Fruit fly (Drosophila melanogaster) whole organism, embryonic: ENCODE results near the gene CG13896.

Source experiments
- Asciz ChIP-seq: fragments of 200-800 bp; sonication (Bioruptor generic); optimal IDR thresholded peaks from 2 replicates; lab custom pipeline; 2017; ENCODE audit warnings: missing biosample characterization, mild to moderate bottlenecking, missing genetic modification characterization, missing genetic modification reagents
- B-H2 ChIP-seq: fragments of 200-800 bp; sonication (Bioruptor generic); optimal IDR thresholded peaks from 2 replicates; lab custom pipeline; 2018; ENCODE audit warnings: missing biosample characterization, mild to moderate bottlenecking, missing genetic modification characterization
- CG10147 ChIP-seq: fragments of 200-800 bp; sonication (Bioruptor generic); optimal IDR thresholded peaks from 2 replicates; lab custom pipeline; 2019; ENCODE audit warnings: missing biosample characterization, mild to moderate bottlenecking, missing genetic modification characterization, moderate library complexity
- CG1024 ChIP-seq: fragments of 200-800 bp; sonication (Bioruptor generic); IDR thresholded peaks from 2 replicates; pipeline ENCODE4 v1.3.6; 2022; ENCODE audit warnings: missing biosample characterization, missing genetic modification characterization
- CG11093 ChIP-seq: fragments of 200-800 bp; sonication (Bioruptor generic); IDR thresholded peaks from 3 replicates; pipeline ENCODE4 v1.3.6; 2022; ENCODE audit warnings: missing biosample characterization, missing genetic modification characterization
- CG12236 ChIP-seq: fragments of 200-800 bp; sonication (Bioruptor generic); optimal IDR thresholded peaks from 2 replicates; lab custom pipeline; 2016; ENCODE audit warnings: missing biosample characterization, missing genetic modification characterization
- CG13424 ChIP-seq: fragments of 200-800 bp; sonication (Bioruptor generic); optimal IDR thresholded peaks from 2 replicates; lab custom pipeline; 2019; ENCODE audit warnings: missing biosample characterization, mild to moderate bottlenecking, missing genetic modification characterization, moderate library complexity
- CG15696 ChIP-seq: fragments of 200-800 bp; sonication (Bioruptor generic); optimal IDR thresholded peaks from 2 replicates; lab custom pipeline; 2019; ENCODE audit warnings: missing biosample characterization, mild to moderate bottlenecking, missing genetic modification characterization, moderate library complexity
- CG18262 ChIP-seq: fragments of 200-800 bp; optimal IDR thresholded peaks from 3 replicates; lab custom pipeline; 2019; ENCODE audit warnings: missing biosample characterization, mild to moderate bottlenecking, missing genetic modification characterization, moderate library complexity
- CG18476 ChIP-seq: fragments of 200-800 bp; sonication (Bioruptor generic); optimal IDR thresholded peaks from 2 replicates; lab custom pipeline; 2016; ENCODE audit warnings: missing biosample characterization, mild to moderate bottlenecking, missing genetic modification characterization
- CG2199 ChIP-seq: fragments of 200-800 bp; sonication (Bioruptor generic); IDR thresholded peaks from 3 replicates; pipeline ENCODE4 v1.3.6; 2022; ENCODE audit warnings: missing biosample characterization, missing genetic modification characterization
- CG4820 ChIP-seq: fragments of 200-800 bp; sonication (Bioruptor generic); optimal IDR thresholded peaks from 3 replicates; lab custom pipeline; 2016; ENCODE audit warnings: missing biosample characterization, missing genetic modification characterization
- CG6272 ChIP-seq: fragments of 200-800 bp; sonication (Bioruptor generic); IDR thresholded peaks from 2 replicates; pipeline ENCODE4 v1.3.6; 2022; ENCODE audit warnings: missing biosample characterization, missing genetic modification characterization
- CG6791 ChIP-seq: fragments of 200-800 bp; sonication (Bioruptor generic); IDR thresholded peaks from 3 replicates; pipeline ENCODE4 v1.3.6; 2022; ENCODE audit warnings: missing biosample characterization, missing genetic modification characterization; ENCODE audit not compliant: partially characterized antibody
- CG7271 ChIP-seq: fragments of 200-800 bp; sonication (Bioruptor generic); optimal IDR thresholded peaks from 2 replicates; lab custom pipeline; 2018; ENCODE audit warnings: missing biosample characterization, mild to moderate bottlenecking, missing genetic modification characterization, moderate library complexity
- CG7963 ChIP-seq: fragments of 200-800 bp; sonication (Bioruptor generic); IDR thresholded peaks from 3 replicates; pipeline ENCODE4 v1.3.6; 2022; ENCODE audit warnings: missing biosample characterization, missing genetic modification characterization; ENCODE audit not compliant: partially characterized antibody
- CG7987 ChIP-seq: fragments of 200-800 bp; sonication (Bioruptor generic); optimal IDR thresholded peaks from 2 replicates; lab custom pipeline; 2018; ENCODE audit warnings: missing biosample characterization, mild to moderate bottlenecking, missing genetic modification characterization, moderate library complexity
- CG8478 ChIP-seq: fragments of >200 bp; optimal IDR thresholded peaks from 2 replicates; lab custom pipeline; 2018
- CG8924 ChIP-seq: fragments of 200-800 bp; optimal IDR thresholded peaks from 3 replicates; lab custom pipeline; 2019; ENCODE audit warnings: missing biosample characterization, mild to moderate bottlenecking, missing genetic modification characterization, moderate library complexity
- Chrac-16 ChIP-seq: fragments of 200-800 bp; sonication (Bioruptor generic); optimal IDR thresholded peaks from 3 replicates; lab custom pipeline; 2016; ENCODE audit warnings: missing biosample characterization, missing genetic modification characterization
- Drgx ChIP-seq: fragments of 200-800 bp; sonication (Bioruptor generic); IDR thresholded peaks from 2 replicates; pipeline ENCODE4 v1.3.6; 2022; ENCODE audit warnings: missing biosample characterization, missing genetic modification characterization
- H15 ChIP-seq: fragments of 200-800 bp; sonication (Bioruptor generic); IDR thresholded peaks from 3 replicates; pipeline ENCODE4 v1.3.6; 2022; ENCODE audit warnings: missing biosample characterization, missing genetic modification characterization
- HHEX ChIP-seq: fragments of 200-800 bp; sonication (Bioruptor generic); optimal IDR thresholded peaks from 3 replicates; lab custom pipeline; 2017; ENCODE audit warnings: missing biosample characterization, mild to moderate bottlenecking, missing genetic modification characterization, missing genetic modification reagents
- HLHmδ ChIP-seq: fragments of 200-800 bp; sonication (Bioruptor generic); optimal IDR thresholded peaks from 2 replicates; lab custom pipeline; 2018; ENCODE audit warnings: missing biosample characterization, mild to moderate bottlenecking, missing genetic modification characterization, moderate library complexity
- Hey ChIP-seq: fragments of 200-800 bp; sonication (Bioruptor generic); optimal IDR thresholded peaks from 3 replicates; lab custom pipeline; 2018; ENCODE audit warnings: missing biosample characterization, mild to moderate bottlenecking, missing genetic modification characterization
- Hr39 ChIP-seq: fragments of >200 bp; optimal IDR thresholded peaks from 2 replicates; lab custom pipeline; 2017
- Mrtf ChIP-seq: fragments of 200-800 bp; sonication (Bioruptor generic); IDR thresholded peaks from 3 replicates; pipeline ENCODE4 v1.3.6; 2022; ENCODE audit warnings: missing biosample characterization, missing genetic modification characterization
- Optix ChIP-seq: fragments of 200-800 bp; sonication (Bioruptor generic); IDR thresholded peaks from 3 replicates; pipeline ENCODE4 v1.3.6; 2022; ENCODE audit warnings: missing biosample characterization, missing genetic modification characterization
- Poxn ChIP-seq: fragments of 200-800 bp; sonication (Bioruptor generic); IDR thresholded peaks from 2 replicates; pipeline ENCODE4 v1.3.6; 2022; ENCODE audit warnings: missing biosample characterization, missing genetic modification characterization
- abd-A ChIP-seq: fragments of 200-800 bp; sonication (Bioruptor generic); optimal IDR thresholded peaks from 3 replicates; lab custom pipeline; 2019; ENCODE audit warnings: missing biosample characterization, mild to moderate bottlenecking, missing genetic modification characterization, moderate library complexity
- aop ChIP-seq: fragments of 200-800 bp; sonication (Bioruptor generic); IDR thresholded peaks from 2 replicates; pipeline ENCODE4 v1.3.6; 2022; ENCODE audit warnings: missing biosample characterization, missing genetic modification characterization
- ase ChIP-seq: fragments of 200-800 bp; sonication (Bioruptor generic); IDR thresholded peaks from 3 replicates; pipeline ENCODE4 v1.3.6; 2022; ENCODE audit warnings: missing biosample characterization, missing genetic modification characterization
- bbx ChIP-seq: fragments of 200-800 bp; sonication (Bioruptor generic); IDR thresholded peaks from 2 replicates; pipeline ENCODE4 v1.3.6; 2022; ENCODE audit warnings: missing biosample characterization, missing genetic modification characterization; ENCODE audit not compliant: partially characterized antibody
- cas ChIP-seq: fragments of 200-800 bp; sonication (Bioruptor generic); IDR thresholded peaks from 2 replicates; pipeline ENCODE4 v1.3.6; 2022; ENCODE audit warnings: missing biosample characterization, missing genetic modification characterization
- cwo ChIP-seq: fragments of 200-800 bp; sonication (Bioruptor generic); optimal IDR thresholded peaks from 3 replicates; lab custom pipeline; 2017; ENCODE audit warnings: missing biosample characterization, missing genetic modification characterization, mild to moderate bottlenecking, moderate library complexity, missing genetic modification reagents
- dati ChIP-seq: fragments of 200-800 bp; sonication (Bioruptor generic); IDR thresholded peaks from 2 replicates; pipeline ENCODE4 v1.3.6; 2022; ENCODE audit warnings: missing biosample characterization, missing genetic modification characterization
- fd102C ChIP-seq: fragments of 200-800 bp; sonication (Bioruptor generic); optimal IDR thresholded peaks from 2 replicates; lab custom pipeline; 2018; ENCODE audit warnings: missing biosample characterization, mild to moderate bottlenecking, missing genetic modification characterization, moderate library complexity
- gce ChIP-seq: fragments of 200-800 bp; sonication (Bioruptor generic); IDR thresholded peaks from 3 replicates; pipeline ENCODE4 v1.3.6; 2022; ENCODE audit warnings: missing biosample characterization, missing genetic modification characterization
- h ChIP-seq: fragments of >200 bp; optimal IDR thresholded peaks from 2 replicates; lab custom pipeline; 2017
- knrl ChIP-seq: fragments of 200-800 bp; sonication (Bioruptor generic); IDR thresholded peaks from 3 replicates; pipeline ENCODE4 v1.3.6; 2022; ENCODE audit warnings: missing biosample characterization, missing genetic modification characterization; ENCODE audit not compliant: partially characterized antibody
- otp ChIP-seq: fragments of 200-800 bp; sonication (Bioruptor generic); IDR thresholded peaks from 3 replicates; pipeline ENCODE4, ENCODE4 v1.3.6; 2022; ENCODE audit warnings: missing biosample characterization, missing genetic modification characterization
- phol ChIP-seq: fragments of 200-800 bp; sonication (Bioruptor generic); optimal IDR thresholded peaks from 3 replicates; lab custom pipeline; 2018; ENCODE audit warnings: missing biosample characterization, mild to moderate bottlenecking, missing genetic modification characterization, moderate library complexity
- rib ChIP-seq: fragments of 200-800 bp; sonication (Bioruptor generic); IDR thresholded peaks from 2 replicates; pipeline ENCODE4 v1.3.6; 2022; ENCODE audit warnings: missing biosample characterization, missing genetic modification characterization
- sc ChIP-seq, 3 experiments: fragments of >200 bp in 2 of 3; fragments of 200-800 bp in 1 of 3; sonication (Bioruptor generic) in 1 of 3; optimal IDR thresholded peaks; 2 replicates in 2 of 3; 3 replicates in 1 of 3; lab custom pipeline; 2017; ENCODE audit warnings: mild to moderate bottlenecking in 1 of 3, missing biosample characterization in 1 of 3, missing genetic modification characterization in 1 of 3, missing genetic modification reagents in 1 of 3
- shn ChIP-seq: fragments of 200-800 bp; sonication (Bioruptor generic); optimal IDR thresholded peaks from 3 replicates; lab custom pipeline; 2016; ENCODE audit warnings: missing biosample characterization, missing genetic modification characterization
- tap ChIP-seq: fragments of 200-800 bp; optimal IDR thresholded peaks from 3 replicates; lab custom pipeline; 2019; ENCODE audit warnings: missing biosample characterization, mild to moderate bottlenecking, missing genetic modification characterization, moderate library complexity
- tio ChIP-seq: fragments of 200-800 bp; sonication (Bioruptor generic); optimal IDR thresholded peaks from 2 replicates; lab custom pipeline; 2017; ENCODE audit warnings: missing biosample characterization, missing genetic modification characterization, inconsistent platforms
- tna ChIP-seq: fragments of 200-800 bp; sonication (Bioruptor generic); IDR thresholded peaks from 2 replicates; pipeline ENCODE4 v1.3.6; 2022; ENCODE audit warnings: missing biosample characterization, missing genetic modification characterization; ENCODE audit not compliant: partially characterized antibody
- zen2 ChIP-seq: fragments of 200-800 bp; sonication (Bioruptor generic); IDR thresholded peaks from 3 replicates; pipeline ENCODE4 v1.3.6; 2022; ENCODE audit warnings: missing biosample characterization, missing genetic modification characterization; ENCODE audit not compliant: partially characterized antibody

Gene CG13896

DNA sequence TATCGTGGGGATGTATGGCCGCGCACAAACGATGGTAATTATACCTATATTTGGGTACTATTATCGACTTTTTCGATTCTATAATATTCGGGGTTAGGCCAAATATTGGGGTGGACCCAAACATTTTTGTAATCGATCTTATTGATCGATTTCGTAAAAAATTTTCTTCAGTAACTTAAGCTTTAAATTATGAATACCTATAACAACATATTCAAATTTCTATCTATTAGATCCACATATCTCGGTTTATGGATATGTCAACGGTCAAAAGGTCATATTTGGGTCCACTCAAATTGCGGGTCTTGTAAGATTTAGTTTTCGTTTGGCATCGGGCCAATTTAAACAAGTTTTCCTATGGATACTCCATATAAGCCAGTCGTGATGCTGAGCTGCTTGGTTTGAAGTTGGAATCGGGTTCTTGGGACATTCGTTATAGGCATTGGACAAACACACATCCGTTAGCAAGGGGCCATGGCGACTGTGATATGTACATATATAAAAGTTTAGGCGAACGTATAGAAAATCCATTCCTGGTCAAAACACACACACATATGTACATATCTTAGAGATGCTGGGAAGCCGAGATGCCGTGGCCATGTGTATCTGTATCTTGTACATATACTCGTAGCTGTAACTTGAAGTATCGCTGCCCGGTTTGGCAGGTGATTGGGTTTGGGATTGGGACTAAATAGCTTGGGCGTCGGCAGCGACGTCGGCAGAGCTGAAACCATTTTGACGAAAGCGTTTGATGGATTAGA is 11.3 kb downstream of the CG13896 start (continued):
- peak; percentile 48; the same call in 1 of the 3 replicates for TF ChIP-seq otp
- no peak for TF ChIP-seq CG7271 (tag; lab: Kevin White, UChicago)
- TF ChIP-seq HLHmδ (GFP tag; lab: Kevin White, UChicago), result no peak
- TF ChIP-seq abd-A (tag; lab: Kevin White, UChicago), result no peak
- no peak for TF ChIP-seq CG12236 (GFP tag; lab: Kevin White, UChicago)
- TF ChIP-seq CG10147 (GFP tag; lab: Kevin White, UChicago), result peak; percentile 83
- TF ChIP-seq rib (GFP tag; lab: Robert Waterston, UW), result no peak
- peak; percentile 75 for TF ChIP-seq CG13424 (tag; lab: Kevin White, UChicago)
- peak; percentile 51 for TF ChIP-seq Drgx (GFP tag; lab: Robert Waterston, UW)
- peak; percentile 27 for TF ChIP-seq CG18476
- peak; percentile 69 for TF ChIP-seq CG8924
- no peak for TF ChIP-seq bbx (GFP tag; lab: Robert Waterston, UW)
- TF ChIP-seq Optix (GFP tag; lab: Robert Waterston, UW), result no peak; the same call in 2 of the 3 replicates
- TF ChIP-seq CG8478 (lab: Kevin White, UChicago), result no peak
- TF ChIP-seq tna, result no peak
- peak; percentile 42 for TF ChIP-seq Chrac-16 (GFP tag; lab: Kevin White, UChicago)
- TF ChIP-seq CG15696 (tag; lab: Kevin White, UChicago), result no peak
- no peak for TF ChIP-seq CG6272 (GFP tag; lab: Robert Waterston, UW)
- peak; percentile 28 for TF ChIP-seq CG4820
- TF ChIP-seq H15 (GFP tag; lab: Robert Waterston, UW), result peak; percentile 56; the same call in 2 of the 3 replicates
- TF ChIP-seq sc (optimal IDR thresholded peaks at IDR 0.05; lab: Kevin White, UChicago), result no peak
- no peak for TF ChIP-seq sc (GFP tag; optimal IDR thresholded peaks at IDR 0.05; lab: Kevin White, UChicago)
- TF ChIP-seq dati (GFP tag; lab: Robert Waterston, UW), result no peak
- no peak for TF ChIP-seq Poxn (GFP tag; lab: Robert Waterston, UW)
- TF ChIP-seq tio (GFP tag; lab: Kevin White, UChicago), result no peak
- TF ChIP-seq CG6791 (GFP tag; lab: Robert Waterston, UW), result 0 out of 3 replicates have a peak, but pooled peaks have one; percentile 16
- TF ChIP-seq knrl (GFP tag; lab: Robert Waterston, UW), result no peak
- TF ChIP-seq CG18262 (tag; lab: Kevin White, UChicago), result peak; percentile 70
- TF ChIP-seq gce (GFP tag; lab: Robert Waterston, UW), result 0 out of 3 replicates have a peak, but pooled peaks have one; percentile 32
- TF ChIP-seq CG2199 (GFP tag; lab: Robert Waterston, UW), result no peak
- peak; percentile 17; the same call in 1 of the 3 replicates for TF ChIP-seq ase (GFP tag; lab: Robert Waterston, UW)
- TF ChIP-seq fd102C (GFP tag; lab: Kevin White, UChicago), result no peak
- no peak for TF ChIP-seq Hey (tag; lab: Kevin White, UChicago)
- TF ChIP-seq phol, result peak; percentile 66
- TF ChIP-seq zen2, result no peak
- peak; percentile 61 for TF ChIP-seq CG7987
- peak; percentile 61 for TF ChIP-seq HHEX (GFP tag; lab: Kevin White, UChicago)
- TF ChIP-seq CG7963 (GFP tag; lab: Robert Waterston, UW), result no peak
- no peak for TF ChIP-seq aop (GFP tag; lab: Robert Waterston, UW)
- no peak for TF ChIP-seq Mrtf
- no peak for TF ChIP-seq cas
- peak; percentile 59 for TF ChIP-seq Asciz (GFP tag; lab: Kevin White, UChicago)
- no peak for TF ChIP-seq CG11093 (GFP tag; lab: Robert Waterston, UW)
- no peak for TF ChIP-seq h (lab: Kevin White, UChicago)
- TF ChIP-seq cwo (GFP tag; lab: Kevin White, UChicago), result peak; percentile 46
- no peak for TF ChIP-seq Hr39
- no peak for TF ChIP-seq shn
- TF ChIP-seq B-H2, result peak; percentile 41
- no peak for TF ChIP-seq CG1024
- TF ChIP-seq tap (tag; lab: Kevin White, UChicago), result peak; percentile 79
